Fruit fly (Drosophila melanogaster) whole organism, pupa: Measurements from ENCODE around the gene Amnionless.

ENCODE experiments used
- CG14655 ChIP-seq: fragments of 200-800 bp; sonication (Bioruptor generic); optimal IDR thresholded peaks from 3 replicates; lab custom pipeline; 2017; ENCODE audit warnings: mild to moderate bottlenecking, missing biosample characterization, missing genetic modification reagents, missing genetic modification characterization
- CG34367 ChIP-seq: fragments of 200-800 bp; sonication (Bioruptor generic); optimal IDR thresholded peaks from 2 replicates; lab custom pipeline; 2018; ENCODE audit warnings: missing biosample characterization, mild to moderate bottlenecking, missing genetic modification characterization
- CG8301 ChIP-seq: fragments of 200-800 bp; sonication (Bioruptor generic); optimal IDR thresholded peaks from 2 replicates; lab custom pipeline; 2018; ENCODE audit warnings: missing biosample characterization, mild to moderate bottlenecking, missing genetic modification characterization
- D1 ChIP-seq: fragments of 200-800 bp; sonication (Bioruptor generic); optimal IDR thresholded peaks from 2 replicates; lab custom pipeline; 2018; ENCODE audit warnings: missing biosample characterization, mild to moderate bottlenecking, missing genetic modification characterization, moderate library complexity
- EcR ChIP-seq: fragments of 200-800 bp; sonication (Bioruptor generic); optimal IDR thresholded peaks from 3 replicates; lab custom pipeline; 2019; ENCODE audit warnings: missing biosample characterization, missing genetic modification characterization, mild to moderate bottlenecking, moderate library complexity, missing genetic modification reagents
- Ets98B ChIP-seq: fragments of 200-800 bp; sonication (Bioruptor generic); IDR thresholded peaks from 2 replicates; pipeline ENCODE4 v1.3.6; 2022; ENCODE audit warnings: missing biosample characterization, missing genetic modification characterization
- Pif1B ChIP-seq: fragments of 200-800 bp; sonication (Bioruptor generic); optimal IDR thresholded peaks from 3 replicates; lab custom pipeline; 2016; ENCODE audit warnings: missing biosample characterization, missing genetic modification characterization
- gl ChIP-seq: fragments of 200-800 bp; sonication (Bioruptor generic); optimal IDR thresholded peaks from 2 replicates; lab custom pipeline; 2018; ENCODE audit warnings: missing biosample characterization, mild to moderate bottlenecking, missing genetic modification characterization

- TF ChIP-seq Pif1B (GFP tag; lab: Kevin White, UChicago) (no peak), EcR (GFP tag; lab: Kevin White, UChicago) (no peak), gl (tag; lab: Kevin White, UChicago) (no peak), CG14655 (GFP tag; lab: Kevin White, UChicago) (no peak), CG34367 (tag; lab: Kevin White, UChicago) (no peak), D1 (no peak), Ets98B (GFP tag; lab: Robert Waterston, UW) (no peak), CG8301 (tag; lab: Kevin White, UChicago) (no peak)
Observed at dm6 chr2L:300006-300405, 11.1 kb upstream of the Amnionless start.
